Worm (Caenorhabditis elegans) whole organism, L3 larva: ENCODE measurements around the gene twk-16.

Source experiments
- ZK546.5 ChIP-seq: sonication (generic microtip); optimal IDR thresholded peaks from 2 replicates; lab custom pipeline; 2017; ENCODE audit warnings: missing biosample characterization, missing genetic modification characterization
- ceh-82 ChIP-seq: fragments of 150-350 bp; optimal IDR thresholded peaks from 2 replicates; lab custom pipeline; 2014; ENCODE audit warnings: missing biosample characterization, missing genetic modification characterization
- fos-1 ChIP-seq: fragments of 150-350 bp; optimal IDR thresholded peaks from 2 replicates; lab custom pipeline; 2014; ENCODE audit warnings: missing biosample characterization, missing genetic modification characterization
- nhr-11 ChIP-seq: fragments of 150-350 bp; optimal IDR thresholded peaks from 2 replicates; lab custom pipeline; 2014; ENCODE audit warnings: missing biosample characterization, missing genetic modification characterization
- nhr-76 ChIP-seq: fragments of 150-350 bp; sonication (generic microtip); optimal IDR thresholded peaks from 5 replicates; lab custom pipeline; 2014; ENCODE audit warnings: missing biosample characterization, missing genetic modification characterization
- sea-2 ChIP-seq: fragments of 150-350 bp; sonication (generic microtip); optimal IDR thresholded peaks from 4 replicates; lab custom pipeline; 2014; ENCODE audit warnings: missing biosample characterization, missing genetic modification reagents, missing genetic modification characterization
- snpc-4 ChIP-seq: fragments of 150-350 bp; optimal IDR thresholded peaks from 2 replicates; lab custom pipeline; 2014; ENCODE audit warnings: missing biosample characterization, missing genetic modification characterization
- zag-1 ChIP-seq: fragments of 150-350 bp; optimal IDR thresholded peaks from 2 replicates; lab custom pipeline; 2014; ENCODE audit warnings: missing biosample characterization, missing genetic modification characterization

- no peak for TF ChIP-seq zag-1
- no peak for TF ChIP-seq sea-2
- TF ChIP-seq nhr-76 (tag; lab: Kevin White, UChicago) = no peak
- TF ChIP-seq ceh-82 (tag; lab: Kevin White, UChicago) = no peak
- no peak for TF ChIP-seq nhr-11 (tag; lab: Kevin White, UChicago)
- no peak for TF ChIP-seq ZK546.5 (tag; lab: Kevin White, UChicago)
- TF ChIP-seq snpc-4 (tag; lab: Kevin White, UChicago) = no peak
- no peak for TF ChIP-seq fos-1
These were observed 10.3 kb downstream of the twk-16 start for ce11 chrX:3091119-3091746.
